Worm (Caenorhabditis elegans) whole organism, L1 larva: Measurements from ENCODE around the gene Y39B6A.7.

Source experiments
- aly-2 ChIP-seq: fragments of 150-350 bp; optimal IDR thresholded peaks from 2 replicates; lab custom pipeline; 2014; ENCODE audit warnings: missing biosample characterization, missing genetic modification characterization
- blmp-1 ChIP-seq: fragments of 150-350 bp; optimal IDR thresholded peaks from 2 replicates; lab custom pipeline; 2014; ENCODE audit warnings: missing biosample characterization, missing genetic modification characterization
- ceh-8 ChIP-seq: fragments of 200-800 bp; sonication (Bioruptor generic); optimal IDR thresholded peaks from 2 replicates; lab custom pipeline; 2018; ENCODE audit warnings: mild to moderate bottlenecking, missing genetic modification characterization, moderate library complexity, missing compliant biosample characterization
- ceh-88 ChIP-seq: fragments of 200-800 bp; sonication (Bioruptor generic); IDR thresholded peaks from 2 replicates; pipeline ENCODE4 v1.3.6; 2022; ENCODE audit warnings: missing genetic modification characterization, missing compliant biosample characterization
- ces-1 ChIP-seq: fragments of 150-350 bp; optimal IDR thresholded peaks from 2 replicates; lab custom pipeline; 2014; ENCODE audit warnings: missing biosample characterization, missing genetic modification reagents, missing genetic modification characterization
- efl-1 ChIP-seq, 4 experiments: fragments of 150-350 bp; optimal IDR thresholded peaks in 3 of 4; peaks in 1 of 4; 1 replicate in 1 of 4; 2 replicates in 3 of 4; lab custom pipeline; 2014; ENCODE audit warnings: missing biosample characterization in 2 of 4, missing genetic modification characterization in 2 of 4, missing genetic modification reagents in 2 of 4
- egl-13 ChIP-seq: sonication (generic microtip); optimal IDR thresholded peaks from 2 replicates; lab custom pipeline; 2016; ENCODE audit warnings: missing genotype, missing genetic modification reagents, missing genetic modification characterization, missing compliant biosample characterization
- elt-2 ChIP-seq: sonication (generic microtip); optimal IDR thresholded peaks from 2 replicates; lab custom pipeline; 2016; ENCODE audit warnings: missing genetic modification characterization, mild to moderate bottlenecking, inconsistent platforms, missing compliant biosample characterization, missing genetic modification reagents
- fkh-10 ChIP-seq: sonication (generic microtip); optimal IDR thresholded peaks from 2 replicates; lab custom pipeline; 2017; ENCODE audit warnings: missing biosample characterization, missing genetic modification reagents, missing genetic modification characterization
- fkh-4 ChIP-seq: sonication (generic microtip); optimal IDR thresholded peaks from 2 replicates; lab custom pipeline; 2016; ENCODE audit warnings: missing compliant biosample characterization, missing genetic modification characterization, borderline replicate concordance
- fkh-8 ChIP-seq: sonication (generic microtip); optimal IDR thresholded peaks from 2 replicates; lab custom pipeline; 2016; ENCODE audit warnings: mild to moderate bottlenecking, missing genetic modification characterization, missing compliant biosample characterization
- hlh-17 ChIP-seq: fragments of 200-800 bp; sonication (Bioruptor generic); optimal IDR thresholded peaks from 2 replicates; lab custom pipeline; 2018; ENCODE audit warnings: missing genetic modification characterization, mild to moderate bottlenecking, missing compliant biosample characterization, moderate library complexity, borderline replicate concordance
- hpl-2 ChIP-seq: fragments of 150-350 bp; optimal IDR thresholded peaks from 2 replicates; lab custom pipeline; 2014; ENCODE audit warnings: missing biosample characterization, missing genetic modification reagents, missing genetic modification characterization
- irx-1 ChIP-seq: sonication (generic microtip); optimal IDR thresholded peaks from 2 replicates; lab custom pipeline; 2016; ENCODE audit warnings: missing genetic modification characterization, missing compliant biosample characterization
- lin-14 ChIP-seq: fragments of 200-800 bp; sonication (Bioruptor generic); optimal IDR thresholded peaks from 2 replicates; lab custom pipeline; 2018; ENCODE audit warnings: mild to moderate bottlenecking, missing genetic modification characterization, moderate library complexity, missing compliant biosample characterization
- lin-15B ChIP-seq: fragments of 150-350 bp; sonication (generic microtip); optimal IDR thresholded peaks from 3 replicates; lab custom pipeline; 2014; ENCODE audit warnings: missing biosample characterization, missing genetic modification characterization
- lin-35 ChIP-seq, 2 experiments: fragments of 150-350 bp; optimal IDR thresholded peaks; 2 replicates each; lab custom pipeline; 2014; ENCODE audit warnings: missing biosample characterization in 2 of 2, missing genetic modification characterization in 2 of 2, missing genetic modification reagents in 2 of 2
- lin-39 ChIP-seq: fragments of 150-350 bp; optimal IDR thresholded peaks from 2 replicates; lab custom pipeline; 2014; ENCODE audit warnings: missing biosample characterization, missing genetic modification reagents, missing genetic modification characterization
- mdl-1 ChIP-seq, 2 experiments: fragments of 150-350 bp; optimal IDR thresholded peaks; 2 replicates each; lab custom pipeline; 2014 to 2017; ENCODE audit warnings: missing biosample characterization in 2 of 2, missing genetic modification characterization in 2 of 2, inconsistent platforms in 1 of 2
- nhr-11 ChIP-seq: fragments of 150-350 bp; optimal IDR thresholded peaks from 2 replicates; lab custom pipeline; 2014; ENCODE audit warnings: missing biosample characterization, missing genetic modification characterization
- nhr-12 ChIP-seq: sonication (generic microtip); optimal IDR thresholded peaks from 2 replicates; lab custom pipeline; 2017; ENCODE audit warnings: missing biosample characterization, missing genetic modification characterization
- nhr-19 ChIP-seq: fragments of 200-800 bp; sonication (Bioruptor generic); conservative IDR thresholded peaks from 2 replicates; pipeline ENCODE4 v1.3.6; 2022; ENCODE audit warnings: missing genetic modification characterization, missing compliant biosample characterization
- nhr-20 ChIP-seq: sonication (generic microtip); optimal IDR thresholded peaks from 2 replicates; lab custom pipeline; 2016; ENCODE audit warnings: mild to moderate bottlenecking, missing genetic modification characterization, missing compliant biosample characterization
- nhr-28 ChIP-seq: fragments of 150-350 bp; optimal IDR thresholded peaks from 2 replicates; lab custom pipeline; 2014; ENCODE audit warnings: missing biosample characterization, missing genetic modification characterization
- nhr-47 ChIP-seq: sonication (generic microtip); optimal IDR thresholded peaks from 2 replicates; lab custom pipeline; 2016; ENCODE audit warnings: mild to moderate bottlenecking, missing genetic modification characterization, moderate library complexity, missing compliant biosample characterization
- nhr-71 ChIP-seq: sonication (generic microtip); optimal IDR thresholded peaks from 2 replicates; lab custom pipeline; 2016; ENCODE audit warnings: mild to moderate bottlenecking, missing genetic modification characterization, moderate library complexity, missing compliant biosample characterization
- nhr-76 ChIP-seq: sonication (generic microtip); optimal IDR thresholded peaks from 2 replicates; lab custom pipeline; 2017; ENCODE audit warnings: missing biosample characterization, missing genetic modification characterization
- nhr-77 ChIP-seq: fragments of 150-350 bp; optimal IDR thresholded peaks from 2 replicates; lab custom pipeline; 2014; ENCODE audit warnings: missing biosample characterization, missing genetic modification characterization
- nhr-85 ChIP-seq: sonication (generic microtip); peaks from one replicate; lab custom pipeline; 2016; ENCODE audit warnings: missing genetic modification characterization, inconsistent platforms, missing compliant biosample characterization
- nhr-90 ChIP-seq: sonication (generic microtip); optimal IDR thresholded peaks from 2 replicates; lab custom pipeline; 2016; ENCODE audit warnings: mild to moderate bottlenecking, missing genetic modification characterization, missing compliant biosample characterization; ENCODE audit not compliant: poor library complexity
- pax-3 ChIP-seq: fragments of 200-800 bp; sonication (Bioruptor generic); optimal IDR thresholded peaks from 2 replicates; lab custom pipeline; 2018; ENCODE audit warnings: mild to moderate bottlenecking, missing genetic modification characterization, moderate library complexity, missing compliant biosample characterization
- skn-1 ChIP-seq: fragments of 150-350 bp; optimal IDR thresholded peaks from 2 replicates; lab custom pipeline; 2014; ENCODE audit warnings: missing biosample characterization, missing genetic modification characterization
- sptf-1 ChIP-seq: fragments of 150-350 bp; optimal IDR thresholded peaks from 2 replicates; lab custom pipeline; 2014; ENCODE audit warnings: missing biosample characterization, missing genetic modification characterization
- sup-37 ChIP-seq: fragments of 200-800 bp; sonication (Bioruptor generic); optimal IDR thresholded peaks from 2 replicates; lab custom pipeline; 2018; ENCODE audit warnings: mild to moderate bottlenecking, missing genetic modification characterization, missing compliant biosample characterization
- unc-130 ChIP-seq: fragments of 150-350 bp; optimal IDR thresholded peaks from 2 replicates; lab custom pipeline; 2017; ENCODE audit warnings: missing biosample characterization, missing genetic modification characterization, inconsistent platforms
- xbp-1 ChIP-seq: sonication (generic microtip); optimal IDR thresholded peaks from 2 replicates; lab custom pipeline; 2016; ENCODE audit warnings: missing genetic modification characterization, missing compliant biosample characterization
- zag-1 ChIP-seq: fragments of 150-350 bp; optimal IDR thresholded peaks from 2 replicates; lab custom pipeline; 2014; ENCODE audit warnings: missing biosample characterization, missing genetic modification characterization
- zip-4 ChIP-seq: fragments of 200-800 bp; sonication (Bioruptor generic); optimal IDR thresholded peaks from 2 replicates; lab custom pipeline; 2018; ENCODE audit warnings: mild to moderate bottlenecking, missing genetic modification characterization, moderate library complexity, missing compliant biosample characterization
- ztf-11 ChIP-seq, 2 experiments: sonication (generic microtip); optimal IDR thresholded peaks; 2 replicates each; lab custom pipeline; 2016 to 2017; ENCODE audit warnings: missing genetic modification characterization in 2 of 2, missing biosample characterization in 1 of 2, missing compliant biosample characterization in 1 of 2

Y39B6A.7 gene

ce11 chrV:19181684-19182083 is 32.7 kb upstream of the Y39B6A.7 start:
- TF ChIP-seq nhr-47 (tag; lab: Kevin White, UChicago) (no peak), lin-14 (GFP tag; lab: Kevin White, UChicago) (peak; percentile 23), mdl-1 (tag; optimal IDR thresholded peaks at IDR 0.05; lab: Kevin White, UChicago) (no peak), nhr-85 (tag; lab: Kevin White, UChicago) (peak; percentile 64), nhr-19 (GFP tag; lab: Robert Waterston, UW) (no peak), pax-3 (tag; lab: Kevin White, UChicago) (no peak), nhr-12 (no peak), nhr-20 (no peak), nhr-28 (no peak), sup-37 (GFP tag; lab: Kevin White, UChicago) (no peak), fkh-10 (GFP tag; lab: Kevin White, UChicago) (no peak), nhr-76 (tag; lab: Kevin White, UChicago) (no peak), ceh-8 (GFP tag; lab: Kevin White, UChicago) (no peak), ceh-88 (GFP tag; lab: Robert Waterston, UW) (no peak), zip-4 (GFP tag; lab: Kevin White, UChicago) (no peak), fkh-8 (tag; lab: Kevin White, UChicago) (no peak), ztf-11 (tag; optimal IDR thresholded peaks at IDR 0.05; lab: Kevin White, UChicago) (no peak)

- no peak for TF ChIP-seq unc-130
- TF ChIP-seq nhr-85 (tag; lab: Kevin White, UChicago) = peak; percentile 17
- TF ChIP-seq blmp-1 (tag; lab: Kevin White, UChicago) = no peak
- TF ChIP-seq fkh-4 = no peak
- peak; percentile 5 for TF ChIP-seq lin-14 (GFP tag; lab: Kevin White, UChicago)
- TF ChIP-seq irx-1 (tag; lab: Kevin White, UChicago) = no peak
- no peak for TF ChIP-seq nhr-19 (GFP tag; lab: Robert Waterston, UW)
- TF ChIP-seq lin-35 (GFP tag; optimal IDR thresholded peaks at IDR 0.05; lab: Kevin White, UChicago) = no peak
- no peak for TF ChIP-seq hlh-17 (GFP tag; lab: Kevin White, UChicago)
- TF ChIP-seq sup-37 (GFP tag; lab: Kevin White, UChicago) = no peak
- TF ChIP-seq elt-2 (tag; lab: Kevin White, UChicago) = no peak
- TF ChIP-seq hpl-2 (GFP tag; lab: Kevin White, UChicago) = no peak
- no peak for TF ChIP-seq ceh-8 (GFP tag; lab: Kevin White, UChicago)
- TF ChIP-seq nhr-11 = no peak
- no peak for TF ChIP-seq efl-1 (optimal IDR thresholded peaks at IDR 0.05; lab: Kevin White, UChicago)
- peak in 1 of 2 experiments; percentile 49 for TF ChIP-seq efl-1 (GFP tag; optimal IDR thresholded peaks at IDR 0.05 in 1 of 2; lab: Kevin White, UChicago)
- TF ChIP-seq nhr-20 = no peak
- TF ChIP-seq sptf-1 = no peak
- no peak for TF ChIP-seq lin-15B (tag; lab: Kevin White, UChicago)
- TF ChIP-seq ztf-11 (tag; optimal IDR thresholded peaks at IDR 0.05; lab: Kevin White, UChicago) = no peak
- TF ChIP-seq fkh-8 (tag; lab: Kevin White, UChicago) = no peak
- TF ChIP-seq lin-39 (tag; lab: Kevin White, UChicago) = no peak
- no peak for TF ChIP-seq ces-1 (GFP tag; lab: Kevin White, UChicago)
- TF ChIP-seq nhr-71 (tag; lab: Kevin White, UChicago) = no peak
- TF ChIP-seq, all 84 proteins: peak for 3
These were observed 29.9 kb upstream of the Y39B6A.7 start for ce11 chrV:19178896-19179295.

ce11 chrV:19177804-19178203 is 28.8 kb upstream of the Y39B6A.7 start:
- TF ChIP-seq nhr-19 (GFP tag; lab: Robert Waterston, UW) (0 out of 2 replicates have a peak, but pooled peaks have one; percentile 2), xbp-1 (tag; lab: Kevin White, UChicago) (no peak)

ce11 chrV:19177070-19177469 is 28.1 kb upstream of the Y39B6A.7 start:
- no peak for TF ChIP-seq aly-2
- no peak for TF ChIP-seq egl-13 (tag; lab: Kevin White, UChicago)
- TF ChIP-seq unc-130 = no peak
- no peak for TF ChIP-seq zag-1
- no peak for TF ChIP-seq skn-1 (tag; lab: Kevin White, UChicago)
- no peak for TF ChIP-seq nhr-77 (tag; lab: Kevin White, UChicago)
- TF ChIP-seq nhr-90 (tag; lab: Kevin White, UChicago) = no peak
